Fruit fly (Drosophila melanogaster) whole organism, embryonic: ENCODE measurements around the gene Rab30.
A peak's percentile ranks its signal among the peaks of the same experiment; 100 is the strongest.

Experiments used
- ATbp ChIP-seq: fragments of 200-800 bp; sonication (Bioruptor generic); optimal IDR thresholded peaks from 2 replicates; lab custom pipeline; 2017; ENCODE audit warnings: missing biosample characterization, mild to moderate bottlenecking, missing genetic modification characterization, missing genetic modification reagents
- B-H2 ChIP-seq: fragments of 200-800 bp; sonication (Bioruptor generic); optimal IDR thresholded peaks from 2 replicates; lab custom pipeline; 2018; ENCODE audit warnings: missing biosample characterization, mild to moderate bottlenecking, missing genetic modification characterization
- Bgb ChIP-seq: fragments of 200-800 bp; sonication (Bioruptor generic); IDR thresholded peaks from 2 replicates; pipeline ENCODE4 v1.3.6; 2022; ENCODE audit warnings: missing biosample characterization, missing genetic modification characterization; ENCODE audit not compliant: partially characterized antibody
- CG10565 ChIP-seq: fragments of 200-800 bp; sonication (Bioruptor generic); optimal IDR thresholded peaks from 3 replicates; lab custom pipeline; 2016; ENCODE audit warnings: missing biosample characterization, mild to moderate bottlenecking, missing genetic modification characterization
- CG11456 ChIP-seq: fragments of 200-800 bp; sonication (Bioruptor generic); IDR thresholded peaks from 3 replicates; pipeline ENCODE4 v1.3.6; 2022; ENCODE audit warnings: missing biosample characterization, missing genetic modification characterization
- CG11723 ChIP-seq: fragments of 200-800 bp; sonication (Bioruptor generic); optimal IDR thresholded peaks from 2 replicates; lab custom pipeline; 2017; ENCODE audit warnings: missing biosample characterization, mild to moderate bottlenecking, missing genetic modification characterization
- CG13287 ChIP-seq: fragments of 200-800 bp; sonication (Bioruptor generic); IDR thresholded peaks from 2 replicates; pipeline ENCODE4 v1.3.6; 2022; ENCODE audit warnings: missing biosample characterization, missing genetic modification characterization; ENCODE audit not compliant: partially characterized antibody
- CG15269 ChIP-seq: fragments of 200-800 bp; sonication (Bioruptor generic); optimal IDR thresholded peaks from 2 replicates; lab custom pipeline; 2018; ENCODE audit warnings: missing biosample characterization, mild to moderate bottlenecking, missing genetic modification characterization, moderate library complexity
- CG17186 ChIP-seq: fragments of 200-800 bp; sonication (Bioruptor generic); optimal IDR thresholded peaks from 3 replicates; lab custom pipeline; 2017; ENCODE audit warnings: missing biosample characterization, missing genetic modification reagents, missing genetic modification characterization
- CG18619 ChIP-seq: fragments of 200-800 bp; sonication (Bioruptor generic); optimal IDR thresholded peaks from 3 replicates; lab custom pipeline; 2017; ENCODE audit warnings: missing biosample characterization, mild to moderate bottlenecking, missing genetic modification characterization
- CG2116 ChIP-seq: fragments of 200-800 bp; sonication (Bioruptor generic); optimal IDR thresholded peaks from 3 replicates; lab custom pipeline; 2018; ENCODE audit warnings: missing biosample characterization, mild to moderate bottlenecking, missing genetic modification characterization
- CG2202 ChIP-seq: fragments of 200-800 bp; sonication (Bioruptor generic); optimal IDR thresholded peaks from 2 replicates; lab custom pipeline; 2018; ENCODE audit warnings: missing biosample characterization, mild to moderate bottlenecking, missing genetic modification characterization
- CG4730 ChIP-seq: fragments of 200-800 bp; sonication (Bioruptor generic); IDR thresholded peaks from 2 replicates; pipeline ENCODE4 v1.3.6; 2022; ENCODE audit warnings: missing biosample characterization, missing genetic modification characterization
- CG6654 ChIP-seq: fragments of 200-800 bp; sonication (Bioruptor generic); optimal IDR thresholded peaks from 2 replicates; lab custom pipeline; 2017; ENCODE audit warnings: missing biosample characterization, mild to moderate bottlenecking, missing genetic modification characterization
- CG7928 ChIP-seq: fragments of 200-800 bp; sonication (Bioruptor generic); optimal IDR thresholded peaks from 2 replicates; lab custom pipeline; 2017; ENCODE audit warnings: missing biosample characterization, mild to moderate bottlenecking, missing genetic modification characterization
- CG7987 ChIP-seq: fragments of 200-800 bp; sonication (Bioruptor generic); optimal IDR thresholded peaks from 2 replicates; lab custom pipeline; 2018; ENCODE audit warnings: missing biosample characterization, mild to moderate bottlenecking, missing genetic modification characterization, moderate library complexity
- CG8290 ChIP-seq, 3 experiments: fragments of 200-800 bp; sonication (Bioruptor generic); optimal IDR thresholded peaks; 2 replicates each; lab custom pipeline; 2016 to 2019; ENCODE audit warnings: missing biosample characterization in 3 of 3, missing genetic modification characterization in 3 of 3, mild to moderate bottlenecking in 2 of 3, moderate library complexity in 1 of 3
- CG8765 ChIP-seq: fragments of 200-800 bp; sonication (Bioruptor generic); IDR thresholded peaks from 2 replicates; pipeline ENCODE4 v1.3.6; 2022; ENCODE audit warnings: missing biosample characterization, missing genetic modification characterization
- CHES-1-like ChIP-seq: fragments of 200-800 bp; sonication (Bioruptor generic); optimal IDR thresholded peaks from 2 replicates; lab custom pipeline; 2016; ENCODE audit warnings: missing biosample characterization, missing genetic modification characterization
- Dp ChIP-seq: fragments of 200-800 bp; sonication (Bioruptor generic); optimal IDR thresholded peaks from 2 replicates; lab custom pipeline; 2018; ENCODE audit warnings: missing biosample characterization, mild to moderate bottlenecking, missing genetic modification characterization, moderate library complexity
- HHEX ChIP-seq: fragments of 200-800 bp; sonication (Bioruptor generic); optimal IDR thresholded peaks from 3 replicates; lab custom pipeline; 2017; ENCODE audit warnings: missing biosample characterization, mild to moderate bottlenecking, missing genetic modification characterization, missing genetic modification reagents
- Hr39 ChIP-seq: fragments of >200 bp; optimal IDR thresholded peaks from 2 replicates; lab custom pipeline; 2017
- Lpt ChIP-seq: fragments of >200 bp; optimal IDR thresholded peaks from 2 replicates; lab custom pipeline; 2018; ENCODE audit warnings: missing biosample characterization, missing genetic modification characterization
- MESR4 ChIP-seq: fragments of 200-800 bp; sonication (Bioruptor generic); optimal IDR thresholded peaks from 2 replicates; lab custom pipeline; 2018; ENCODE audit warnings: missing biosample characterization, mild to moderate bottlenecking, missing genetic modification characterization, moderate library complexity
- Nf-YB ChIP-seq: fragments of 200-800 bp; sonication (Bioruptor generic); optimal IDR thresholded peaks from 3 replicates; lab custom pipeline; 2019; ENCODE audit warnings: missing biosample characterization, mild to moderate bottlenecking, missing genetic modification characterization, moderate library complexity
- Optix ChIP-seq: fragments of 200-800 bp; sonication (Bioruptor generic); IDR thresholded peaks from 3 replicates; pipeline ENCODE4 v1.3.6; 2022; ENCODE audit warnings: missing biosample characterization, missing genetic modification characterization
- Rx ChIP-seq: fragments of 200-800 bp; sonication (Bioruptor generic); IDR thresholded peaks from 2 replicates; pipeline ENCODE4 v1.3.6; 2022; ENCODE audit warnings: missing biosample characterization, missing genetic modification characterization
- Spps ChIP-seq: fragments of 200-800 bp; sonication (Bioruptor generic); optimal IDR thresholded peaks from 2 replicates; lab custom pipeline; 2018; ENCODE audit warnings: missing biosample characterization, mild to moderate bottlenecking, missing genetic modification characterization
- Sry-δ ChIP-seq: fragments of 200-800 bp; sonication (Bioruptor generic); optimal IDR thresholded peaks from 2 replicates; lab custom pipeline; 2016; ENCODE audit warnings: missing biosample characterization, missing genetic modification characterization
- Tbp ChIP-seq: fragments of >200 bp; optimal IDR thresholded peaks from 2 replicates; lab custom pipeline; 2018; ENCODE audit warnings: missing biosample characterization, missing genetic modification characterization
- az2 ChIP-seq: fragments of 200-800 bp; sonication (Bioruptor generic); optimal IDR thresholded peaks from 3 replicates; lab custom pipeline; 2016; ENCODE audit warnings: missing biosample characterization, missing genetic modification characterization
- bcd ChIP-seq: fragments of 200-800 bp; sonication (Bioruptor generic); optimal IDR thresholded peaks from 2 replicates; lab custom pipeline; 2017; ENCODE audit warnings: missing biosample characterization, mild to moderate bottlenecking, missing genetic modification characterization
- bigmax ChIP-seq: fragments of 200-800 bp; sonication (Bioruptor generic); optimal IDR thresholded peaks from 2 replicates; lab custom pipeline; 2018; ENCODE audit warnings: missing biosample characterization, mild to moderate bottlenecking, missing genetic modification characterization
- disco-r ChIP-seq: fragments of 200-800 bp; sonication (Bioruptor generic); optimal IDR thresholded peaks from 2 replicates; lab custom pipeline; 2016; ENCODE audit warnings: missing biosample characterization, missing genetic modification characterization
- dmrt99B ChIP-seq: fragments of 200-800 bp; sonication (Bioruptor generic); optimal IDR thresholded peaks from 2 replicates; lab custom pipeline; 2018; ENCODE audit warnings: missing biosample characterization, mild to moderate bottlenecking, missing genetic modification characterization, moderate library complexity
- exex ChIP-seq: fragments of 200-800 bp; sonication (Bioruptor generic); optimal IDR thresholded peaks from 4 replicates; lab custom pipeline; 2018; ENCODE audit warnings: missing biosample characterization, mild to moderate bottlenecking, missing genetic modification characterization, moderate library complexity
- grau ChIP-seq: fragments of 200-800 bp; optimal IDR thresholded peaks from 3 replicates; lab custom pipeline; 2019; ENCODE audit warnings: missing biosample characterization, mild to moderate bottlenecking, missing genetic modification characterization, moderate library complexity
- hkb ChIP-seq, 2 experiments: fragments of 200-800 bp in 1 of 2; fragments of >200 bp in 1 of 2; sonication (Bioruptor generic) in 1 of 2; IDR thresholded peaks in 1 of 2; optimal IDR thresholded peaks in 1 of 2; 2 replicates each; pipeline versions ENCODE4 v1.3.6 to Lab custom; 2017 to 2022; ENCODE audit warnings: missing biosample characterization in 1 of 2, missing genetic modification characterization in 1 of 2
- oc ChIP-seq: fragments of 200-800 bp; sonication (Bioruptor generic); optimal IDR thresholded peaks from 2 replicates; lab custom pipeline; 2018; ENCODE audit warnings: missing biosample characterization, mild to moderate bottlenecking, missing genetic modification characterization, moderate library complexity
- odd ChIP-seq: fragments of 200-800 bp; sonication (Bioruptor generic); optimal IDR thresholded peaks from 2 replicates; lab custom pipeline; 2017; ENCODE audit warnings: missing biosample characterization, mild to moderate bottlenecking, missing genetic modification characterization
- peb ChIP-seq: fragments of 200-800 bp; sonication (Bioruptor generic); IDR thresholded peaks from 2 replicates; pipeline ENCODE4 v1.3.6; 2022; ENCODE audit warnings: missing biosample characterization, missing genetic modification characterization
- phol ChIP-seq: fragments of 200-800 bp; sonication (Bioruptor generic); optimal IDR thresholded peaks from 3 replicates; lab custom pipeline; 2018; ENCODE audit warnings: missing biosample characterization, mild to moderate bottlenecking, missing genetic modification characterization, moderate library complexity
- pros ChIP-seq: fragments of 200-800 bp; sonication (Bioruptor generic); optimal IDR thresholded peaks from 3 replicates; lab custom pipeline; 2019; ENCODE audit warnings: missing biosample characterization, mild to moderate bottlenecking, missing genetic modification characterization, moderate library complexity
- row ChIP-seq: fragments of 200-800 bp; sonication (Bioruptor generic); IDR thresholded peaks from 3 replicates; pipeline ENCODE4 v1.3.6; 2022; ENCODE audit warnings: missing biosample characterization, missing genetic modification characterization
- schlank ChIP-seq: fragments of 200-800 bp; sonication (Bioruptor generic); optimal IDR thresholded peaks from 2 replicates; lab custom pipeline; 2018; ENCODE audit warnings: missing biosample characterization, mild to moderate bottlenecking, missing genetic modification characterization
- sob ChIP-seq: fragments of 200-800 bp; sonication (Bioruptor generic); IDR thresholded peaks from 2 replicates; pipeline ENCODE4 v1.3.6; 2022; ENCODE audit warnings: missing biosample characterization, missing genetic modification characterization
- trem ChIP-seq: fragments of 200-800 bp; optimal IDR thresholded peaks from 3 replicates; lab custom pipeline; 2019; ENCODE audit warnings: missing biosample characterization, mild to moderate bottlenecking, missing genetic modification characterization, moderate library complexity
- trh ChIP-seq: fragments of 200-800 bp; sonication (Bioruptor generic); optimal IDR thresholded peaks from 2 replicates; lab custom pipeline; 2016; ENCODE audit warnings: missing biosample characterization, missing genetic modification characterization
- zf30C ChIP-seq: fragments of 200-800 bp; sonication (Bioruptor generic); optimal IDR thresholded peaks from 3 replicates; lab custom pipeline; 2018; ENCODE audit warnings: missing biosample characterization, mild to moderate bottlenecking, missing genetic modification characterization

Rab30 gene

DNA sequence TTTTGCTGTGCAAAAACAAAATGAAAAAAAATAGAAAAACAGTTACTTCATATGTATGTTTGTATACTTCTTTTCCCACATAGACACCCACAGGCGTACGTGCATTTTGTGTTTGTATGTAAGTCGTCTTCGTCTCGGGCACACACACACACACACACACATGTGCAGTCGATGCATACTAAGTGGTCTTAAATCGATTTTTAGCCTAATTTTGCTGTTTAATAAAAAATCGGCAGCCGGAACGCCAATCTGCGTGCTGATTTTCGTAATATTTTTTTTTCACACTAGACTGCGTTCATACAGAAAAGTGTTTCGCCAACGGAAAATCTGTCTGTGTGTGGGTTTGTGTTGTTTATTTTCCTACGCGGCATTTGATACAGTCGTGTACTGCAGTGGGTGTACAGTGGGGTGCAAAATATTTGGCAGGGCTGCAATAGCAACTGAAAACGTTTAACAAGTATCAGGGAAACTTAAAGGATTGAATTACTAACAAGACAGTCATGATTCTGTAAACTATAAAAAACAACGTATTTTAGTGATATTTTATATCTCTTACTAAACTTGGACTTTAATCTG is 782 bp upstream of the Rab30 start (continued):
- TF ChIP-seq CG7987 (GFP tag; lab: Kevin White, UChicago) (peak; percentile 12), CG6654 (no peak), Spps (tag; lab: Kevin White, UChicago) (no peak), CG8765 (GFP tag; lab: Robert Waterston, UW) (no peak), CG8290 (GFP tag; optimal IDR thresholded peaks at IDR 0.05; lab: Kevin White, UChicago) (no peak), CG8290 (tag; optimal IDR thresholded peaks at IDR 0.05; lab: Kevin White, UChicago) (peak in 1 of 2 experiments; percentile 81), peb (GFP tag; lab: Robert Waterston, UW) (no peak), CG13287 (GFP tag; lab: Robert Waterston, UW) (no peak), bigmax (no peak), B-H2 (GFP tag; lab: Kevin White, UChicago) (peak; percentile 43), CHES-1-like (GFP tag; lab: Kevin White, UChicago) (peak; percentile 6), bcd (GFP tag; lab: Kevin White, UChicago) (no peak), CG11723 (GFP tag; lab: Kevin White, UChicago) (no peak), CG7928 (GFP tag; lab: Kevin White, UChicago) (no peak), CG10565 (no peak), schlank (no peak), Lpt (no peak), grau (tag; lab: Kevin White, UChicago) (peak; percentile 6), Tbp (GFP tag; lab: Kevin White, UChicago) (no peak), pros (GFP tag; lab: Kevin White, UChicago) (peak; percentile 19), phol (tag; lab: Kevin White, UChicago) (no peak), CG15269 (peak; percentile 47), odd (peak; percentile 27), ATbp (GFP tag; lab: Kevin White, UChicago) (no peak), CG2116 (GFP tag; lab: Kevin White, UChicago) (no peak), CG18619 (GFP tag; lab: Kevin White, UChicago) (no peak), CG2202 (tag; lab: Kevin White, UChicago) (no peak), oc (tag; lab: Kevin White, UChicago) (no peak), Hr39 (lab: Kevin White, UChicago) (no peak), az2 (GFP tag; lab: Kevin White, UChicago) (peak; percentile 43), trem (tag; lab: Kevin White, UChicago) (no peak), Dp (GFP tag; lab: Kevin White, UChicago) (no peak), disco-r (GFP tag; lab: Kevin White, UChicago) (no peak), CG11456 (no peak; the same call in 2 of the 3 replicates), dmrt99B (tag; lab: Kevin White, UChicago) (no peak), Sry-δ (no peak), MESR4 (no peak), zf30C (GFP tag; lab: Kevin White, UChicago) (no peak), exex (tag; lab: Kevin White, UChicago) (no peak), CG4730 (GFP tag; lab: Robert Waterston, UW) (no peak), HHEX (GFP tag; lab: Kevin White, UChicago) (peak; percentile 51), Rx (GFP tag; lab: Robert Waterston, UW) (no peak), Nf-YB (no peak), row (GFP tag; lab: Robert Waterston, UW) (peak; percentile 24; the same call in 1 of the 3 replicates), Bgb (peak; percentile 19; the same call in 1 of the 2 replicates), hkb (optimal IDR thresholded peaks at IDR 0.05; lab: Kevin White, UChicago) (no peak), hkb (GFP tag; IDR thresholded peaks at IDR 0.05; lab: Robert Waterston, UW) (peak; percentile 53; the same call in 1 of the 2 replicates), CG17186 (GFP tag; lab: Kevin White, UChicago) (no peak), sob (GFP tag; lab: Robert Waterston, UW) (peak; percentile 45; the same call in 1 of the 2 replicates), trh (no peak), Optix (GFP tag; lab: Robert Waterston, UW) (no peak)
